Fruit fly (Drosophila melanogaster): Measurements from ENCODE around the gene Mst98Ca.

dm6 chr3R:28304505-28304904 is 13.4 kb downstream of the Mst98Ca start, which contains the start of gene CG12516:
- TF ChIP-seq Myc (optimal IDR thresholded peaks at IDR 0.05) (no peak), h (optimal IDR thresholded peaks at IDR 0.05) (no peak), ttk (optimal IDR thresholded peaks at IDR 0.05) (no peak), psq (optimal IDR thresholded peaks at IDR 0.05) (no peak), Sin3A (optimal IDR thresholded peaks at IDR 0.05) (no peak)
